Fruit fly (Drosophila melanogaster): ENCODE results near the gene Cpr35B.

Gene Cpr35B

DNA sequence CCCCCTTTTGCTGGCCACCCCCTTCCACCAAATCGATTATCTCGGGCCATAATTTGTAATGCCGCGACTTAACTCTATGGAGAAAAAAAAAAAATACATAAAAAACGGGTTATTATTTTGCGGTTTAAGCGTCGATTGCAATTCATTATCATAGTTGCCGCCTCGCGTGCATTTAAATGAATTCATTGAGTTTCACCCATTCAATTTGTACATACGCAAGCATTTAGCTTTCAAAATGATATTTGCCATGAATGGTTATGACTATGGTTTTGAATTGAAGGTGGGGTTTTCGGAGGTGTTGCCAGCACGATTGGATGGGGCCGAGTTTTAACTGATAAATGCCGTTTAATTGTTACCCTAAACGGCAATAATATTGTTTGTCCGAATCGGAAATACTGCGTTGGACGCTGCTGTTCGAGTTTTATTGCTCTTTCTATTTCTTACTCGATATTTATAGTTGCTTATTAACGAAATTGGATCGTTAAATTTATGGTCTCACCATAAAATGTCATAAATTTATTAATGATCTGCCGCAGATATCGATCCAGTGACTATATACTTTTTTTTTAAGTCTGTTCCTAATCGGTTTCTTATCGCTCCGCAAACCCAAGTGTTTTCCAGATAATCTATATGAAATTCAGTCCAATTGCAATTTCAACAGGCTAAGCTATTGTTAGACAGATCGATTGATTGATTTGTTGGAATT lies 20.1 kb downstream of the Cpr35B start:
- TF ChIP-seq CG8478 (optimal IDR thresholded peaks at IDR 0.05) (no peak), CTCF (optimal IDR thresholded peaks at IDR 0.05) (no peak)

DNA sequence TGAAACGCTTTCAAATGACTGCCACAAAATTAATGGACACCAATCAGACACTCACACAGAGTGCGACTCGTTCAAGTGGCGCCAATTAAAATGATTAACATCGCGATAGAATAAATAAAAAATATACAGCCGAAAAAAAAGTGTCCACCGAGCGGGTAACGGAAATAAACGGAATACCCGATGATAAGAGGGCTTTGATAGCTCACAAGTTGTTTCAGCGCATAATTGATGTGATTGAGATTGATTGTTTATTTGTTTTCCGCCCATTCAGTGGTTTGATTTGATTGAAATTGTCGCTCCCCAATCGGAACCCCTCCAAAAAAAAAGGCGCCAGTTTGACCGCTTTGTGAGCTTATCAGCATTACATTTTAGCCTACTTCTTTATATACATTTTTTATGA lies 21.4 kb downstream of the Cpr35B start:
- no peak for TF ChIP-seq CG8478 (optimal IDR thresholded peaks at IDR 0.05)
- TF ChIP-seq CTCF (optimal IDR thresholded peaks at IDR 0.05): no peak

DNA sequence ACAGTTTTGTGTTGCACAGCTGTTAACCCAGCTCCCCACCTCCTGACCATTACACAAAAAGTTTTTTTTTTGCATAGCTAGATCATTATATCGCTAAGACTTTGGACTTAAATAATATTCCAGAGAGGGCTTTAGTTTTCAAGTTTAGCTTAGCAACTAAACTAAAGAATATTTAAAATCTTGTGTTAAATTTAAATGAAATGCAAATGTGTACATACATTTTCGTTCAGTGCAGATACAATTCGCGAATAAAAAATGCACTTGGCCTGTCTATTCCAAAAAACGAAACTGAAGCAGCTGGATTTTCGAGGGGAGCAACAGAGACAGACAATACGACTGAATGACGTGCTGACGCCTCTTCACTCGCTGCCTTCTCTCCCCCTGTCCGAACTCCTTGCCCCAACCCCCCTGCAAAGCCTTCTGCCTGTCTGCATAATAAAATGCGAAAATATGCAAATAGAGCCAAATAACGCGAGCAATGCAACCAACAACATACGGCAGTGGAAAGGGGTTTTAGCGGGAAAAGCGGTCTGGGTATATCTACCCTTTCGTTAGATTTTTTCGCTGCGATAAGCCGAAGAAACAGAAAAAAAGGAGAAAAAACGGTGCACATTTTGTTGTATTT lies 23.3 kb downstream of the Cpr35B start:
- TF ChIP-seq CG8478 (optimal IDR thresholded peaks at IDR 0.05): no peak

DNA sequence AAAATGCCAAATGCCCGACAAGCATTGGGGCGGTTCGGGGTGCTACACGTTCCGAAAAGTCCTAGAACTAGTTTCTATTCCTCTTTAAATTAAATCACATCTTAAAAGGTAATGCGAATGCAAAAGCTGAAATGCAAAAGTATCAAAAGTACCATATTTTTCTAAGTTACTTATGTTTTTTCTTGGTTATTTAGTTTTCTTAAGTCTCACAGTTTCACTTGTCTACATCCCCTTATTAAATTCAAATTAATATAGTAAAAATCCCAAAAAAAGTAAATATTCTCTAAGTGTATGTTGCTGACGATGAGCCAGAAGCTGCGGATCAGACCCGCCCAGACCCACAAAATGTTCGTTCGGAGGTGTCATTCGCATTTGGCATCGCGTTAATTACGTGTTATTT lies 24.3 kb downstream of the Cpr35B start:
- TF ChIP-seq CG8478 (optimal IDR thresholded peaks at IDR 0.05) (no peak), CTCF (optimal IDR thresholded peaks at IDR 0.05) (no peak)

DNA sequence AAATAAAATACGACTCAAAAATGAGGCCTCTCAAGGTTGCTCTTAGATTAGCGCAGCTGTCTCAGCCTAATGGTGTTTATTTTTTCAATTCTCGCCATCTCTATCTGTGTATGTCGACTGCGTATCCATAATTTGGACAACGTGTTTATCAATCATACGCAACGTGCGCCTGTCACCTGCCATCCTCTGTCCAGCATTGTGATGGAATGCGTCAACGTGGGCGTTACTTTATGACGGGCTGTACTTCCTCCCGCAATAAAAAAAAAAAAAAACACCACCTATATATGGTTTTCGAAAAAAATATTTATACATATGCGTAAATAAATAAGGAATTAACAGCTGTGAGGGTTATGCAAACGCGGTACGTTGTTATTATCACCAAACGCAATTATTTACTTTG lies 25.7 kb downstream of the Cpr35B start:
- TF ChIP-seq CTCF (optimal IDR thresholded peaks at IDR 0.05): no peak
- no peak for TF ChIP-seq CG8478 (optimal IDR thresholded peaks at IDR 0.05)

DNA sequence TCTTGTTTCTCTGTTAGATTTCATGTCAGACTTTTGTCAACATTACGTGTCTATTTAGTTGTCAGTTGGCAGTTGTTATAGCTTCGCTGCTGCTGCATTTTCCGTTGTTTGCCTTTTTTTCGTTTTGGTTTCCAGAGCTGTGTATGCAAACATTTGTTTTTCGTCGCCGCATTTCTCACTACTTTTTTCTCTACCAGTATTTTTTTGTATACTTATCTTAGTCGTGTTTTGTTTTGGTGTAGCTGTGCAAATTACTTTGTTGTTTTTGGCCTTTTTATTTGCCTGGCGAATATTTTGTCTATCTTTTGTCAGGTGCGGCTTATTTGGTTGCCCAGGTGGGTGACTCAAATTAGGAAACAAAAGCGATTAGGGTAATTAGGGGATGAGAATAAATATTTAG lies 26.4 kb downstream of the Cpr35B start:
- TF ChIP-seq CG8478 (optimal IDR thresholded peaks at IDR 0.05) (no peak), CTCF (optimal IDR thresholded peaks at IDR 0.05) (no peak)

DNA sequence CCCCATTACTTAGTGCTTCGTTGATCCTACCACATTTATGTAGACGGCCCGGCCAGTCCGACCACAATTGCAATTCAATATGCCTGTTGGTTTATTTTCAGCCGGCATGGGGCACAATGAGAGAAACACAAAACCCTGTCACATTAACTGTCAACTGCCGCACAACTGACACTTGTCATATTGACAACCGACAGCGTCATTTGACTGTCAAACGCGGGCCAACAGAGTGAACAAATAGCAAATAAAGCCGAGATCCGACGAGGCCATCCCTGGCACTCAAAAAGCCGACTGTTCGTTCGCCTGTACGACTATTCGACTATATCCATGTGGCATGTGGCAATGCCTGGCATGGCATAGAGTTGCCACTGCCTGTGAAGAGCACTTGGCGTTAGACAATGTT lies 27.0 kb downstream of the Cpr35B start:
- TF ChIP-seq CG8478 (optimal IDR thresholded peaks at IDR 0.05) (no peak), CTCF (optimal IDR thresholded peaks at IDR 0.05) (no peak)

DNA sequence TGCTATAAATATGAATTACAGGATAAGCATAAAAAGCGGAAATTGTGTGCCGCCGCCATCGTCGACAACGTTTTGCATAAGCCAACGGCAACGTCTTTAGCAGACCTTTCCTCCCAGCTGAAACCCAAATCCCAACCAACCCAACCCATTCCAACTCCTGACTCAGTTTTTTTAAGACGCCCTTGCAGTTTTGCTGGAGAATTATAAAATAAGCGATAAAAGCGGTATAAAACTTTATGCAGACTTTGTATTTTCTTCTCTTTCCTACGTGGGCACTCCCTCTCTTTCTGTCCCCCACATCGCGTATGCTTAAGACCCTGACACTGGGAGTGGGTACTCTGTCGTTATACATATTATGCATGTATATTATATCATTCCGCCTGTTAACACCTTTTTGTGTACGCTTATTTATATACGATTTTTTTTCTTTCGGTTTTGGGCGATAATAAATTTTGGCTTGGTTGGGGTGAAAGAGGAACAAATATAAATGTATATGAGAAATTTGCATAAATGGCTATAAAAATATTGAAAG lies 27.9 kb downstream of the Cpr35B start:
- no peak for TF ChIP-seq CTCF (optimal IDR thresholded peaks at IDR 0.05)
- no peak for TF ChIP-seq CG8478 (optimal IDR thresholded peaks at IDR 0.05)

DNA sequence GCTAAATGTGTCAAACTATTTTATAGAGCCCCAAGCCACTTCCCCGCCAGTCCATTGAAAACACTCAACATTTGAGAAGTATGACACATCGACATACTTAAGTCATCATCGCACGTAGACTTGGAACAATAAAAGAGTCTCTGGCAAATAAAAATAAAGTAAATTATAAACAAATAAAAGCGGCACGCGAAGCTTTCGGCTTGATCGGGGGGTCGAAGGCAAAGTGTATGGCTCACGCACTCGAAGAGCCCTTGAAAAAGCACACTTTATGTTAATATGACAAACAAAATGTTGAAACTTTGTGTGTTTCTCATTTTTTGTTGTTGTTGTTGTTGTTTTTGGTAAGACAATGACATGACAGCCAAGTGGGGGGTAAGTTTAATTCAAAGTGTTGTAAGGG lies 28.7 kb downstream of the Cpr35B start:
- no peak for TF ChIP-seq CTCF (optimal IDR thresholded peaks at IDR 0.05)
- TF ChIP-seq CG8478 (optimal IDR thresholded peaks at IDR 0.05): no peak

DNA sequence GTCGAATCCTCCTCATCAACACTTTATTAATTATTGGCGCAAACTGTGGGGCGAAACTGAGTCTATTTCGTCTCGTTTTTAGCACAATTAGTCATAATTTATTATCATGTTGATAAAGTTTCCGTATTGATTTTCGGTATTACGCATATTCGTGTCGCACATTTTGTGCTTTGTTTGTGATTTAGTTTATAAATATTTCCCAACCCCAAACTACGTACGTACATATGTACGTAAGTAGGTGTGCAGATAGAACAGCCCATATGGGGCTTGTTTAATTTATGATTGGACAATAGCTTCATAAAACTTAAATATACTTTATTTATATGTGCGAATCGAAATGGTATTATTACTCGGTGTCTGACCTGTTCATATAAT lies 29.9 kb downstream of the Cpr35B start:
- TF ChIP-seq CTCF (optimal IDR thresholded peaks at IDR 0.05) (no peak), CG8478 (optimal IDR thresholded peaks at IDR 0.05) (no peak)

DNA sequence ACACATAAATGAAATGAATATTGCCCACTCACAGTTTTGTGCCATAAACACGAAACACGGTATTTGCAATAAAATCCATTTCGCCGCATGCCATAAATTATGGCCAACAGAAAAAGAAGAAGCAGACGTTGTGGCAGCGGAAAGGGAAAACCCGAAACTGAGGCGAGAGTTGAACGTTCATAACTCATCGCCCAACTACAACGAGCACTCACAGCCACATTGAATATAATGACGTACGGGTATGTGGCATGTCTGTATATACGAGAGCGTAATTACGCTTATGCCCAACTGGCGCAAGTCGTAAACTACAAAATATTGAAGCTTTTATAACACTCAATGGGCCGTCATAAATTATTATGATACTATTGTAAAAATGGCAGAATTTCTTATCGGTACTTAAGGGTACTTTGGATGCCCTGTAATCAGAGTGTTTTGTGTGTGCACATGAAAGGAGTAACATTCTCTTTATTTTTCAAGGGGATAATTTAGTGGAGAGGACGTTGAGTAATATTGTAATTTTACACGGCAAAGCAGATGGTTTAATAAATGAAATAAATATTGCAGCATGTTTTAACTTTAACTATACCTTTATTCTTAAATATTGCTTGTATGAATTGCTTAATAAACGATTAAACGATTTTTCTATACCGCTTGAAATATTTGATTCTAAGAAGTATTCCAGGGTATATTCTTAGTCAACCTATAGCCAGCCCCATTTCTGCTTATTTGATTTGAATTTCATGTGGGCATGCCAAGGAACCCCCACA lies 30.5 kb downstream of the Cpr35B start:
- TF ChIP-seq CTCF (optimal IDR thresholded peaks at IDR 0.05): no peak
- no peak for TF ChIP-seq CG8478 (optimal IDR thresholded peaks at IDR 0.05)

DNA sequence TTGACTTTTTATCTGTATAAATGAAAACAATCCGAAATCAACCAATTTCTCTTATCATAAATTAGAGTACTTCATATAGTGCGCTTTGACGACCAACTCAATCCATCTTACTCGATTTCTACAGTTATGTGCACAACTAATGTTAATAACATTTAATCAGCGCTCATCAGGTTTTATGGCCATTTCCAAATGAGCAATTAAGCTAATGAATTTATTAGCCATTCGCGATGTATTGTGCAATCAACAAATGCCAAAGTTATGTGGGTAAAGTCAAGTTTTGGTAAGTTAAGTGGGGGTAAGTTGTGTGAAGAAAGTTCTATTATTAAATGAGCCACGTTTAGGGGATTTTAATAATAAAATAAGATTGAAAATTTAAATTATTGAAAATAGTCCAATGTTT lies 31.5 kb downstream of the Cpr35B start:
- TF ChIP-seq CTCF (optimal IDR thresholded peaks at IDR 0.05): no peak
- TF ChIP-seq CG8478 (optimal IDR thresholded peaks at IDR 0.05): no peak

DNA sequence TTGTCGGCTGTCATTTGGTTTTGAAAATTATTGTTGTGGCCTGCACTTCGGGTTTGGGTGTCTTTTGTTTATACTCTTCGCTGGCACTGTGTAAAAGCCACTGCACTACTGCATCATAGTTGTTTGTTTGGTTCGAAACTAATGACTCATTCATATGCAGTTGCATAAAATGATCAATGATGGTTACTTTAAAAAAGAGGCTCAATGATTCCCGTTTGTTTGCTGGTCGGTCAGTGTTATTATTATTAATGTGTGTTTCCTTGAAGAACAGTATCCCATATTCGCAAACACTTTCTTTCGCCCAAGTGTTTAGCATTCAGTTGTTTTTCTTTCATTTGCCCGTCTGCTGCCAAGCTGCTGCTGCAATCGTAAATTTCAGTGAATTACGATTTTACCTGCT lies 36.5 kb downstream of the Cpr35B start:
- TF ChIP-seq CG8478 (optimal IDR thresholded peaks at IDR 0.05): no peak
- no peak for TF ChIP-seq CTCF (optimal IDR thresholded peaks at IDR 0.05)

DNA sequence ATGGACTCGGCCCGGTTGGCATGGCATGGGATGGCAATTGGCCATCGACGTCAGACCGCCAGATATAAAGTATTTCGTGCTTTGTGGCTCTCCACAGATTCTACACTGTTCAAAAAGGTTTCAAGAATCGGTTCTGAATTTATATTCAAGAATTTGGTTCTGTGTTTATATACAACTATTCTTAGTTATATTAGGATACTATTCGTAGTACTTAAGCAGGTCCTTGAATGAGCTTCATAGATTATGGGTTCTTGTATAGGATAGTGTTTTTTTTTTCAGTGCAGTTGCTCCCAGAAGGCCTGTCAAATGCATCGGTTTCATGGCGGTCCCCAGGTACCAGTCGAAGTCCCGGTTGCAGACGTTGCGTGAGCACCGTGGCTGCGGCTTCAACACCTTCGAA lies 38.5 kb downstream of the Cpr35B start:
- no peak for TF ChIP-seq CTCF (optimal IDR thresholded peaks at IDR 0.05)
- TF ChIP-seq CG8478 (optimal IDR thresholded peaks at IDR 0.05): no peak

DNA sequence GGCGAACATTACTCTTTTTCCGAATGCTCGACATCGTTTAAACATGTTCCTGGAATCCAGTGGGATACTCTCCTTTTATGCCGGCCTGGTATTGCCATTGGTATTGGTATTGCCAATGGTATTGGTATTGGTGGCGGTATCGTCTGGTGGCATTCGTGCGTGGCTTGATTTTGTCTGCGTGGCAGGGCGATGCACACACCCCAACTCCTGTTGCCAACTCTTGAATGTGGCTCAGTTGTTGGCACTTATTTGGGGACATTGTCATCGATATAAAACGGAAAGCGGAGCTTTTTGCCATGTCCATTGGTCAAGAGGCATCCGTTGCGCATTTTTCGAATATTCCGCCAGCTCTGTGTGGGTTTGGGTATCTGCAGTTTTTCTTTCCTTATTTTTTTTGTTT lies 43.1 kb downstream of the Cpr35B start:
- TF ChIP-seq CTCF (optimal IDR thresholded peaks at IDR 0.05): no peak
- TF ChIP-seq CG8478 (optimal IDR thresholded peaks at IDR 0.05): no peak

DNA sequence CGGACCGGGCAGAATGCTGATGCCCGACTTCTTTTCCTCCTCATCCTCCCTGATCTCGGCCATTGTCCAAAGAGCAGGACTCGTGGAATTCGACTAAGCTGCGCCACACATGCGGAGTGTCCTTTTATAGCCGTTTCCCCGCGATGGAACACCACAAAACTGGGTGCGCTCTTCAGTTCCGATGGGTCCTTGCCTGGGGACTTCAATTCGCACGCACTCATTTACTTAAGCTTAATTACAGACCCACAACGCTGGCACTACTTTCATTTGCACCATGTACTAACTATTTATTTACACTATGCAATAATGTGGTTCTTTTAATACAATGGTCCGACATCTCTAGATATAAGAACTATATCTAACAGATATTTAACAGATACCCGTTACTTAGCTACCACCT lies 43.9 kb downstream of the Cpr35B start, which contains the start of gene ppk:
Gene ppk, minus strand, starts transcription at position 101 of the 400 bp plus-strand sequence.
- TF ChIP-seq CG8478 (optimal IDR thresholded peaks at IDR 0.05): no peak
- TF ChIP-seq CTCF (optimal IDR thresholded peaks at IDR 0.05): no peak
